Fruit fly (Drosophila melanogaster) S2 (cell line): ENCODE data around the gene sif.
A peak's percentile ranks its signal among the peaks of the same experiment; 100 is the strongest.

Experiments used
- CG8478 ChIP-seq: fragments of >200 bp; optimal IDR thresholded peaks from 2 replicates; lab custom pipeline; 2018
- CTCF ChIP-seq, 2 experiments: fragments of >200 bp; optimal IDR thresholded peaks; 2 replicates each; lab custom pipeline; 2018

sif gene

dm6 chr3L:5731639-5732038, 73.9 kb downstream of the sif start:
- no peak for TF ChIP-seq CTCF (optimal IDR thresholded peaks at IDR 0.05; lab: Kevin White, UChicago)
- TF ChIP-seq CG8478, result no peak

DNA sequence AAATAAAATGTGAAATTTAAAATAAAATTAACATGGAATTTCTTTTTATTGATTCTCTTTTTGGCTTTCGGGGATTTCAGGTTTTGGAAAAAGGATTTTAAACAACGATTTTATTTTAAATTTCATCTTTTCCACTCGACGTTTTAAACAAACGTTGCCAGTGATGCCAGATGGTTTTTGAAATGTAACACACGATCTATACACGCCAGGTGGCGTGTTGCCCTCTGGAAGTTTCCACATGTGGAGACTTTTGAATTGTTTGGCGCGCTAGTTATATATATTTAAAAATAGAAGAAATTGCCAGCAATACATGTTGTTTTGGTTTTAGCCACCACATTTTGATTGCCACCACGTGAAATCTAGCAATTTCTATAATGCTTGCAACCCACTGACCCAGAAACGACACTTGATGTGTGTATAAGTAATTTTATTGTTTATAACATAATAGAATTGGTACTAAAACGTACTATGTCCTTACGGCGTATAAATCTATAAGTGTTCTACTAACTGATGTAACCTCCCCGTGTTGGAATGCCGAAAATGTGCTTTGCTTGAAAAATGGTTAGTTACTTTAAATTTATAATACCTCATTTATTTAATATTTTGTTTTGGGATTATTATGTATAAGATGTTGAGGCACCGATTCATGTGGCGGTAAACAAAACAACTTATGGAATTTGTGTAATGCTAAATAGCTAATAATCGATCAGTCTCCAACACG, 92.1 kb downstream of the sif start:
- TF ChIP-seq CTCF (optimal IDR thresholded peaks at IDR 0.05; lab: Kevin White, UChicago), result peak; percentile 86 to 96
- no peak for TF ChIP-seq CG8478

DNA sequence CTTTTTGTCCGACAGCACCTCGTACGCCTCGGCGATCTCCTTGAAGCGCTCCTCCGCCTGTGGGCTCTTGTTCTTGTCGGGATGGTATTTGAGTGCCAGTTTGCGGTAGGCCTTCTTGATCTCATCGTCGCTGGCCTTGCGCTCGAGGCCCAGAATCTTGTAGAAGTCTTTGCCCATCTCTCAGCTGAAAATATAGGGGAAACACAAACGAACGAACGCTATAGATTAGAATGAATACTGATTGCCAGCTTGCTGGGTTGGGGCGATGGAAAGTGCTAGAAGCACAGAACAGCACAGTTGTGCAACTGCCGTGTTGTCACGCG, 93.7 kb downstream of the sif start:
- TF ChIP-seq CTCF (optimal IDR thresholded peaks at IDR 0.05; lab: Kevin White, UChicago) (no peak), CG8478 (no peak)

DNA sequence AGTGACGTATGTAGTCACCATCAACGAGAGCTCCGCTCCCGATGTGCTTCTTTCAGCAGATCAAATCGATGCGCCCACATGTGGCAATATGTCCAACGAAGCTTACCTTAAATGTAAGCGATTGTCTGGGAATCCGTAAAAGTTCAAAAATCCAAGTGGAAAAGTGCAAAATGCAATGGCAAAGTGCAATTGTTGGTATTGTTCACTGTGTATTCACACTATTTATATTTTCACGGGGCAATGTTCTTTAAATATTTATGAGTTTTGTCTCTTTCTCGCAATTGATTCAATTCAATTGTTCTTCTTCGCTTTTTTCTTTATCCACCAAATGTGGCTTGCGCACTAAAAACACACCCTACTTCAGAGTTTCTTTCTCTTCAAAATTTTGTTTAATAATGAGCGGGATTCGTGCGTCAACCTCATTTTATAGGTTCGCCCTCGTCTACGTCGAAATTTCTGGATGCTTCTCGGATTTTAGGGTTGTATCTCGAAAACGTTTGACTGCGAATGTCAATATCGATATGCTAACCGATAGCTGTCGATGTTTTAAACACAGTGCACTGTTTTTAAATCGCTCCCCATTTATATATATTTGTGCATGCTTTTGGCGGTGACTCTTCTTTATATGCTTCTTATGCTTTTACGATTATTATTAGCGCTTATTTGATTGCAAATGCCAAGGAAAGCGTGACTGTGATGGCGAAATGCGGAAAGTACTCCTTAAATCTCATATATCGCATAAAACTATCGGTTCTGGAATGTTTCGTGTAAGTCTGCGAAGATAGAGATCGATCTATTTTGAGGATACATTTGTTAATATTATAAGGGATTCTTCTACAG, 94.2 kb downstream of the sif start, which contains the start of gene DnaJ-1:
DnaJ-1 (minus strand) TSS at position 450 of the 840 bp plus-strand sequence.
- TF ChIP-seq CTCF (optimal IDR thresholded peaks at IDR 0.05; lab: Kevin White, UChicago) (peak in 1 of 2 experiments; percentile 13), CG8478 (no peak)

DNA sequence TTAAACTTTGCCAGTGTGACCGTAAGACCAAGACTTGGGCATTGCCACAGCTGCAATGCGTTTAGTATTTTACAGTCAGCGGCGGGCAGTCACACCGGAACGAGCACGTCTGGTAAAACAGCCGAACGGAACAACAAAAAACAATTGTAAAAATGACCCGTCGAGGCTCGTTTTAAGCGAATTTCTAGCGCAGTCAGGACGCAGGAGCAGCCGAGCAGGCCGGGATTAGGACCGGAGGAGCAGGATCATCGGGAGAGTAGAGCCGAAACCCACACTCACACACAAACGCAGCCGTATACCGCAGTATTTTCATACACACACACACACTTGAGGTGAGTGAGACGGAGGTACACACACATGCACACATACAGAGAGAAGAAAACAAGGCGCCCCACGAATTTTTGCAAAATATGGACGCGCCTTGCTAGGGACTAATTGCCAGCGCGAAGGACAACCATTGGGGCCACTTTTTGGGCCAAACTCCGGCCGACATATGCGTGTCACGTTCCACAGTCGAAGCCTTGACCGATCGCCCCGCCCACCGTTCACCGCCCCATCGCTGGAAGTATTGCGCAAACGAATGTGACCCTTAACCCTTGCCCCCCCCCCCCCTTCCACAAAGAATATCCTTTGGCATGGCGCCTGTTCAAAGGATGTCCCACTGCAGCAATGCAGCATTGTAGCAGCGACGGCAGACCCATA, 95.3 kb downstream of the sif start, which contains the start of gene Usp47:
Usp47 (plus strand) TSS at position 71 of the 702 bp plus-strand sequence.
- TF ChIP-seq CG8478, result no peak
- peak in 1 of 2 experiments; percentile 26 for TF ChIP-seq CTCF (optimal IDR thresholded peaks at IDR 0.05; lab: Kevin White, UChicago)

dm6 chr3L:5753605-5754365, 96.1 kb downstream of the sif start:
- TF ChIP-seq CTCF (optimal IDR thresholded peaks at IDR 0.05; lab: Kevin White, UChicago) (no peak), CG8478 (no peak)

dm6 chr3L:5764922-5765843, 107.5 kb downstream of the sif start, which contains the start of gene CG10576:
Gene CG10576 (minus strand): TSS chr3L:5765702.
- peak; percentile 30 to 59 for TF ChIP-seq CTCF (optimal IDR thresholded peaks at IDR 0.05; lab: Kevin White, UChicago)
- no peak for TF ChIP-seq CG8478

- TF ChIP-seq CTCF (optimal IDR thresholded peaks at IDR 0.05; lab: Kevin White, UChicago) (no peak), CG8478 (no peak)
These were observed 108.1 kb downstream of the sif start, which contains the start of gene Txl for dm6 chr3L:5765844-5766200. Gene Txl (plus strand): TSS chr3L:5765846.

DNA sequence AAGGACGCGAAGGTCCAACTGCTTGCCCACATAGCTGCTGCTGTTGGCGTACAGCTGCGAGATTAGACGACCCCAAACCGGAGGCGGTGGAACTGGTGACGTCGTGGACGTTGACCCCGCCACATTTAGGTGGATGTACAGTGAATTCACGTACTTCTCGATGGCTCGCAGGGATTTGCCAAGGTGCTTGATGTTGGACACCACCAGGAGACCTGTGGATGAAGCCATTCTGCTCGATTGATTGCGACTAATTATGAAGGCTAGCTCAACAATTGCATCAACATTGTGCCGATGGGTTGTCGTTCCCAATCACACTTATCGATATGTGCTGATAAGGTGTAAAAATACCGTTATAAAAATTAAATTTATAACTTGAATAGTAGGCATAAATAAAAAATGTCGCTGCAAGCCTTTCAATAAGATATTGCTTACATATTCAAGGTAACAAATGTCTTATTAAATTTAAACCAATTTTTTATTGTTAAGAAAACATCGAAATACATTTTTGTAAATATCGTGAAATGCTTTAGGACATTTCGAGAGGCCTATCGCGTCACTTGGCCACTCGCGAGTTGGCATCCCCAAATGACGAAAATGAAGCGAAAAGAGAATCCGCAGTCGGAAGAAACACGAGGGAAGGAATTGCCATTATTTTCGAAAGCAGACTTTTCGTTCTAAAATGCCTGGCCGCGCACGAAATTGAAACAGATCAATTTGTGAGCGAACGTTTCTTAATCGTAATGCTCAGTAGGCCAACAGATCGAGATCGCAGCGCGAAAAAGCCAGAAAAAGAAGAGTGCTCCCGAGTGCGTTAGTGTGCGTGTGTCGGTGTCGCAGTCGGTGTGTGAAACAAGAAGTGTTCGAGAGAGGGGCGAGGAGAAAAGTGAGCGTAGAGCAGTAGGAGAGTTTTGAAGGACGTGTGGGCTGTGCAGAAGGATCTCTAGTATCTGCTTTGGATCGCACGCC, 111.1 kb downstream of the sif start, which contains the start of the genes Ppat-Dpck and scny:
Ppat-Dpck (minus strand) TSS at position 263 of the 966 bp plus-strand sequence.
scny (plus strand) TSS at position 471 of the 966 bp plus-strand sequence.
- TF ChIP-seq CG8478, result no peak
- TF ChIP-seq CTCF (optimal IDR thresholded peaks at IDR 0.05; lab: Kevin White, UChicago), result peak in 1 of 2 experiments; percentile 6

dm6 chr3L:5770113-5770798, 112.5 kb downstream of the sif start:
- TF ChIP-seq CG8478 (no peak), CTCF (optimal IDR thresholded peaks at IDR 0.05; lab: Kevin White, UChicago) (no peak)

DNA sequence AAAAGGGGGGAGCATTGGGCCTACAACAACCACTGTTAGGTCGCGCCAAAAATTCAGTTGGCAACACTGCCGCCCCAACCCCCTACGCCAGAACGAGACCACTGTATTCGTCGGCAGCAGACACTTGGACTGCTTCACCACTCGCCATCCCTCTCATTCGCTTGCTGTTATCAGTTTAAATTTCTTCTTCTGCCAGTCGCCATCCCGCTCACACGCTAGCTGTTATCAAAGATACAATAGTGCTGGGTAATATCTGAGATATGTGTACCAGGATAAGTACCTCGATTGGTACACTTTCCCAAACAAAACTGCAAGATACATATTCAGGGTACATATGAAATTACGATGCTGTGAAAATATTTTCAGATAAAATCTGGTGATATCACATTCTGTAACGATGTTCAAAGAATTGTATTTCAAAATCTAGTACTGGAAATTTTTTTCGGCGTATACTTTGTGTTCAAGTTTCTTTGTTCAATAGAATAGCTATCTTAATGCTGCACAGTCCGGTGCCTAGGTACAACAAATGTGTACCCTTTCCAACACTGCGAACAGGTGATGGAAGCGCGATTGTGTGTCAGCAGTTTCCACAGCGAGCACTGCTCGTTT, 113.2 kb downstream of the sif start:
- no peak for TF ChIP-seq CG8478
- TF ChIP-seq CTCF (optimal IDR thresholded peaks at IDR 0.05; lab: Kevin White, UChicago), result peak; percentile 38 to 61
